Fruit fly (Drosophila melanogaster): Measurements from ENCODE around the gene CG15260.
A peak's percentile ranks its signal among the peaks of the same experiment; 100 is the strongest.

The CG15260 gene

DNA sequence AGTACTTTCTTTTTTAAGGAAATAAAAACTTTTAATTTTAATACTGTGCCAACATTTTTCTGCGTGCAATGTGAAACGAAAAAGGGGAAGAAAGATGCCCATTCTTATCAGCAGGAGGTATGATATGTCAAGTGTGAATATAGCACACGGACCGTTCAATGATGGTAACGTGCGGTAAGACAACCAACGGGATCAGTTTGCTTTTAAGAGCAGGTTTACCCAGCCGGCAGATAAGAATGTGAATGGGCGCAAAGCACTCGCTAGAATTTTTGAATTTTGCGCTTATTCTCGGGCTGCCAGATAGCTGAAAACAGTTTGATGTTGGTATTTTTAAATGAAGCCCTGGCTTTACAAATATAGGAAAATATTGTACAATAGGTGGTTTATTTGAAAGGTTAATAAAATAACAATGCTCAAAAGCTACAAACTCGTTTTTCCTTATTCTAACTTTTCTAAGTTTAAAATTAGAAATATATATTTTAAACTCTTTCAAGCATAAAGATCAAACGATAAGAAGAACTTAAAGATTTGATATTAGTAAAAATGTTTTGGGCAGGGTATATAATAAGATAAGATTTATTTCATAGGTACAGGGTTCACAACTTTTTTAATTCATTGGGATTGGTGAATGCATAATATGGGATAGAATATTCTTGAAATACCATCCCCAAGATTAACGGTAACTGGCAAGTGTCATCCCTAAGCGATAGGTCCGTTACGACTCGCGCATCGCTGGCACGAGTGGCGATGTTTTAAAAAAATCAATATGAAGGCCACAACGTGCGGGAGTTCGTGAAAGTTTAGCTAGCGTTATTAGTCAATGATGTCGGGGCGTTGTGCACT lies 43.7 kb downstream of the CG15260 start, which contains the start of gene dao (continued):
- peak; percentile 62; the same call in 2 of the 3 replicates for TF ChIP-seq CG34422 (GFP tag; IDR thresholded peaks at IDR 0.05)
- TF ChIP-seq CG5180 (GFP tag; optimal IDR thresholded peaks at IDR 0.05): no peak
- peak; percentile 43 for TF ChIP-seq CG15269 (tag; optimal IDR thresholded peaks at IDR 0.05)
- no peak for TF ChIP-seq CG7372 (GFP tag; IDR thresholded peaks at IDR 0.05)
- TF ChIP-seq Nf-YB (GFP tag; optimal IDR thresholded peaks at IDR 0.05): no peak
- peak; percentile 70 for TF ChIP-seq CG11456 (GFP tag; IDR thresholded peaks at IDR 0.05)
- no peak for TF ChIP-seq CG9797 (GFP tag; optimal IDR thresholded peaks at IDR 0.05)
- TF ChIP-seq Sox100B (GFP tag; optimal IDR thresholded peaks at IDR 0.05): peak; percentile 3
- TF ChIP-seq CG11723 (GFP tag; optimal IDR thresholded peaks at IDR 0.05): no peak
- peak; percentile 24 for TF ChIP-seq CG30020 (tag; optimal IDR thresholded peaks at IDR 0.05)
- TF ChIP-seq ato (GFP tag; IDR thresholded peaks at IDR 0.05; ENCODE audit: partially characterized antibody): peak; percentile 41; the same call in 1 of the 2 replicates
- peak; percentile 47 for TF ChIP-seq Ssrp (tag; optimal IDR thresholded peaks at IDR 0.05)
- no peak for TF ChIP-seq CG8359 (GFP tag; optimal IDR thresholded peaks at IDR 0.05; ENCODE audit: borderline replicate concordance)
- no peak for TF ChIP-seq lbe (GFP tag; optimal IDR thresholded peaks at IDR 0.05)
- TF ChIP-seq CG8290 (GFP tag; optimal IDR thresholded peaks at IDR 0.05): no peak
- peak in 1 of 2 experiments; percentile 57 for TF ChIP-seq CG8290 (tag; optimal IDR thresholded peaks at IDR 0.05)
- TF ChIP-seq Hand (GFP tag; optimal IDR thresholded peaks at IDR 0.05): no peak
- TF ChIP-seq Taf1 (GFP tag; IDR thresholded peaks at IDR 0.05): no peak
- TF ChIP-seq Adf1 (GFP tag; IDR thresholded peaks at IDR 0.05): no peak
- peak; percentile 15 for TF ChIP-seq NfI (GFP tag; optimal IDR thresholded peaks at IDR 0.05)
- no peak for TF ChIP-seq CG3838 (GFP tag; optimal IDR thresholded peaks at IDR 0.05)
- TF ChIP-seq CG17328 (GFP tag; IDR thresholded peaks at IDR 0.05): peak; percentile 44; the same call in 1 of the 2 replicates
- TF ChIP-seq phol (tag; optimal IDR thresholded peaks at IDR 0.05): peak; percentile 70
- TF ChIP-seq CG9215 (GFP tag; IDR thresholded peaks at IDR 0.05): peak; percentile 38
- no peak for TF ChIP-seq HHEX (GFP tag; optimal IDR thresholded peaks at IDR 0.05)
- TF ChIP-seq CG11696 (GFP tag; IDR thresholded peaks at IDR 0.05): 0 out of 2 replicates have a peak, but pooled peaks have one; percentile 29
- TF ChIP-seq CG7839 (tag; optimal IDR thresholded peaks at IDR 0.05): peak; percentile 46
- no peak for TF ChIP-seq fd64A (GFP tag; optimal IDR thresholded peaks at IDR 0.05)
- TF ChIP-seq NC2β (GFP tag; optimal IDR thresholded peaks at IDR 0.05): no peak
- no peak for TF ChIP-seq tup (GFP tag; optimal IDR thresholded peaks at IDR 0.05)
- TF ChIP-seq CG10366 (GFP tag; IDR thresholded peaks at IDR 0.05): peak; percentile 50; the same call in 1 of the 2 replicates
- no peak for TF ChIP-seq Asciz (GFP tag; optimal IDR thresholded peaks at IDR 0.05)
- TF ChIP-seq CG8089 (GFP tag; optimal IDR thresholded peaks at IDR 0.05): no peak
- TF ChIP-seq gcm2 (GFP tag; optimal IDR thresholded peaks at IDR 0.05): no peak
- TF ChIP-seq CG1602 (GFP tag; optimal IDR thresholded peaks at IDR 0.05): peak; percentile 68
- peak; percentile 62 for TF ChIP-seq Ada2b (GFP tag; IDR thresholded peaks at IDR 0.05)
- peak; percentile 17 for TF ChIP-seq Hmx (GFP tag; optimal IDR thresholded peaks at IDR 0.05)
- TF ChIP-seq CG1529 (GFP tag; optimal IDR thresholded peaks at IDR 0.05): peak; percentile 4
- no peak for TF ChIP-seq Hr78 (GFP tag; optimal IDR thresholded peaks at IDR 0.05)
- peak; percentile 28 for TF ChIP-seq Dip3 (GFP tag; optimal IDR thresholded peaks at IDR 0.05)
- TF ChIP-seq tgo (GFP tag; IDR thresholded peaks at IDR 0.05): no peak
- peak; percentile 68 for TF ChIP-seq tin (GFP tag; optimal IDR thresholded peaks at IDR 0.05)
- TF ChIP-seq CG30431 (GFP tag; optimal IDR thresholded peaks at IDR 0.05): no peak
- TF ChIP-seq CG12155 (GFP tag; optimal IDR thresholded peaks at IDR 0.05): peak; percentile 83
- no peak for TF ChIP-seq Mes4 (GFP tag; optimal IDR thresholded peaks at IDR 0.05)
- TF ChIP-seq B-H1 (GFP tag; IDR thresholded peaks at IDR 0.05): no peak
- TF ChIP-seq CG17829 (tag; optimal IDR thresholded peaks at IDR 0.05): peak; percentile 13
- TF ChIP-seq CG8924 (tag; optimal IDR thresholded peaks at IDR 0.05): peak; percentile 21
- TF ChIP-seq C15 (GFP tag; IDR thresholded peaks at IDR 0.05): no peak

All from whole organism, embryonic.